Fruit fly (Drosophila melanogaster): Measurements from ENCODE around the gene CG41099.

dm6 chr3R:3845765-3846164 lies 764 bp upstream of the CG41099 start:
- TF ChIP-seq Dll (optimal IDR thresholded peaks at IDR 0.05), result no peak
- no peak for TF ChIP-seq CG8478 (optimal IDR thresholded peaks at IDR 0.05)
- no peak for TF ChIP-seq psq (optimal IDR thresholded peaks at IDR 0.05)
- no peak for TF ChIP-seq pan (optimal IDR thresholded peaks at IDR 0.05)
- no peak for TF ChIP-seq usp (GFP tag; optimal IDR thresholded peaks at IDR 0.05)

Data from whole organism.